Worm (Caenorhabditis elegans): ENCODE measurements around the gene F09F9.1.

DNA sequence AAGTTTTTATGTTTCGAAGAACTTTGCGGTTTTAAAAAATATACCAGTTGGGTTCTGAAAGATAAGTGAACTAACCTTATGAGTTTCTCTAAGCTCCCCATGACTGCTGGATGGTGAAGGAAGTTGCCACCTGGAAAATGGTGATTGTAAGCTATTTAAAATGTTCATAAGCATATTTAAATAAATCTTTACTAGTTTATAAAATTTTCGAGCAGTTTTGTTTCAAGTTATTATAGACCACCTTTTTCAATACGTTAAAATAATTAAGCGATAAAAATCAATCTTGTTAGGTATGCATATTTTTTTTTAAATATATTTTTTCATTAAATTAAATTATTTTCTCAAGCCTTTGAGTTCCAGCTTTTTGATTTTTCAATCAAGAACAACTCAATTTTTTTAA is 35.9 kb upstream of the F09F9.1 start, which contains the start of gene T06F4.1:
- no peak for TF ChIP-seq elt-2 (tag; optimal IDR thresholded peaks at IDR 0.05)
- TF ChIP-seq nhr-11 (tag; optimal IDR thresholded peaks at IDR 0.05): no peak
- TF ChIP-seq Y116A8C.19 (tag; optimal IDR thresholded peaks at IDR 0.05; ENCODE audit: borderline replicate concordance): no peak
- TF ChIP-seq fkh-10 (GFP tag; optimal IDR thresholded peaks at IDR 0.05): no peak
- TF ChIP-seq ces-1 (GFP tag; optimal IDR thresholded peaks at IDR 0.05): no peak
- TF ChIP-seq pqm-1 (tag; optimal IDR thresholded peaks at IDR 0.05): no peak
- no peak for TF ChIP-seq hlh-17 (GFP tag; optimal IDR thresholded peaks at IDR 0.05; ENCODE audit: borderline replicate concordance)
- TF ChIP-seq tbx-2 (tag; optimal IDR thresholded peaks at IDR 0.05): no peak
- TF ChIP-seq blmp-1 (tag; optimal IDR thresholded peaks at IDR 0.05): no peak
- no peak for TF ChIP-seq ceh-63 (GFP tag; optimal IDR thresholded peaks at IDR 0.05)

Measured in whole organism, L1 larva.